Worm (Caenorhabditis elegans) whole organism, early embryonic: Measurements from ENCODE around the gene irld-51.

Source experiments
- B0310.2 ChIP-seq: sonication (generic microtip); optimal IDR thresholded peaks from 2 replicates; lab custom pipeline; 2016; ENCODE audit warnings: mild to moderate bottlenecking, missing genetic modification characterization, missing compliant biosample characterization
- F13C5.2 ChIP-seq: sonication (generic microtip); optimal IDR thresholded peaks from 2 replicates; lab custom pipeline; 2017; ENCODE audit warnings: mild to moderate bottlenecking, missing genetic modification characterization, inconsistent platforms, missing compliant biosample characterization
- aly-1 ChIP-seq: sonication (generic microtip); optimal IDR thresholded peaks from 2 replicates; lab custom pipeline; 2016; ENCODE audit warnings: missing genetic modification characterization, missing compliant biosample characterization
- ama-1 ChIP-seq: fragments of 150-350 bp; optimal IDR thresholded peaks from 2 replicates; lab custom pipeline; 2014
- ceh-13 ChIP-seq: fragments of 200-800 bp; sonication (Bioruptor generic); optimal IDR thresholded peaks from 2 replicates; lab custom pipeline; 2018; ENCODE audit warnings: mild to moderate bottlenecking, missing genetic modification characterization, missing compliant biosample characterization
- ceh-36 ChIP-seq: sonication (generic microtip); optimal IDR thresholded peaks from 2 replicates; lab custom pipeline; 2016; ENCODE audit warnings: missing genetic modification characterization, inconsistent platforms, missing compliant biosample characterization
- ets-7 ChIP-seq: sonication (generic microtip); optimal IDR thresholded peaks from 2 replicates; lab custom pipeline; 2016; ENCODE audit warnings: missing genotype, missing genetic modification characterization, missing compliant biosample characterization
- flt-1 ChIP-seq: fragments of 200-800 bp; sonication (Bioruptor generic); IDR thresholded peaks from 2 replicates; pipeline ENCODE4 v1.3.6; 2022; ENCODE audit warnings: missing genetic modification characterization, missing compliant biosample characterization
- hmbx-1 ChIP-seq: sonication (generic microtip); optimal IDR thresholded peaks from 2 replicates; lab custom pipeline; 2016; ENCODE audit warnings: mild to moderate bottlenecking, missing genetic modification characterization, missing compliant biosample characterization
- hmg-4 ChIP-seq: fragments of 200-800 bp; sonication (Bioruptor generic); optimal IDR thresholded peaks from 2 replicates; lab custom pipeline; 2018; ENCODE audit warnings: mild to moderate bottlenecking, missing genetic modification characterization, missing compliant biosample characterization
- hnd-1 ChIP-seq: sonication (generic microtip); optimal IDR thresholded peaks from 2 replicates; lab custom pipeline; 2016; ENCODE audit warnings: missing genetic modification characterization, missing compliant biosample characterization
- pes-1 ChIP-seq: fragments of 200-800 bp; sonication (Bioruptor generic); IDR thresholded peaks from 2 replicates; pipeline ENCODE4 v1.3.6; 2022; ENCODE audit warnings: missing genetic modification reagents, missing genetic modification characterization, missing compliant biosample characterization
- scrt-1 ChIP-seq: fragments of 200-800 bp; sonication (Bioruptor generic); IDR thresholded peaks from 2 replicates; pipeline ENCODE4 v1.3.6; 2022; ENCODE audit warnings: missing genetic modification characterization, missing compliant biosample characterization
- sea-1 ChIP-seq: fragments of 200-800 bp; sonication (Bioruptor generic); conservative IDR thresholded peaks from 2 replicates; pipeline ENCODE4 v1.3.6; 2022; ENCODE audit warnings: missing genetic modification characterization, missing compliant biosample characterization
- tbx-11 ChIP-seq: fragments of 200-800 bp; sonication (Bioruptor generic); IDR thresholded peaks from 2 replicates; pipeline ENCODE4 v1.3.6; 2022; ENCODE audit warnings: missing genetic modification characterization, missing compliant biosample characterization
- tbx-37 ChIP-seq: fragments of 200-800 bp; sonication (Bioruptor generic); conservative IDR thresholded peaks from 2 replicates; pipeline ENCODE4 v1.3.6; 2022; ENCODE audit warnings: missing genetic modification reagents, missing genetic modification characterization, missing compliant biosample characterization
- tra-4 ChIP-seq: sonication (generic microtip); optimal IDR thresholded peaks from 2 replicates; lab custom pipeline; 2017; ENCODE audit warnings: missing genetic modification characterization, missing compliant biosample characterization

irld-51 gene

DNA sequence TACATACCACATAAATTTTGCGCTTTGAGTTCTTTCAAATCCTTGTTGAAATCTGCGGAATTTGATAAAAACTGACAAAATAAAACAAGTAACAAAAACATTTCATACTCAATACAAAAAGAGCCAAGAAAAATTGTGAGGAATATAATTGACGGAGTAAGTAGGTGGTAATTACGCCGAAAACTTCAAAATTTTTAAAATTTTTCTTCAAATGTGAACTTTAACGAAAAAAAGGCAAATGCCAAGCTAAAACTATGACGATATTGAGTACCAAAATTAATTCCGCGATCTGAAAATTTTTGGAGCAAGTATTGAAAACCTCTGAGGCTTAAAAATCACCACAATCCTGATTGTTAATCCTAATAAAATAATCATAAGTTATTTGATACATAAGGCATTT lies at the start of gene irld-51:
irld-51 (minus strand) TSS at position 101 of the 400 bp plus-strand sequence.
- TF ChIP-seq tbx-11 (GFP tag; lab: Robert Waterston, UW) (no peak), F13C5.2 (tag; lab: Kevin White, UChicago) (no peak), hmg-4 (no peak), sea-1 (GFP tag; lab: Robert Waterston, UW) (no peak), ceh-36 (tag; lab: Kevin White, UChicago) (no peak), ama-1 (no peak), pes-1 (no peak), flt-1 (GFP tag; lab: Robert Waterston, UW) (no peak), ceh-13 (GFP tag; lab: Kevin White, UChicago) (no peak), tbx-37 (GFP tag; lab: Robert Waterston, UW) (no peak), hnd-1 (tag; lab: Kevin White, UChicago) (no peak)

DNA sequence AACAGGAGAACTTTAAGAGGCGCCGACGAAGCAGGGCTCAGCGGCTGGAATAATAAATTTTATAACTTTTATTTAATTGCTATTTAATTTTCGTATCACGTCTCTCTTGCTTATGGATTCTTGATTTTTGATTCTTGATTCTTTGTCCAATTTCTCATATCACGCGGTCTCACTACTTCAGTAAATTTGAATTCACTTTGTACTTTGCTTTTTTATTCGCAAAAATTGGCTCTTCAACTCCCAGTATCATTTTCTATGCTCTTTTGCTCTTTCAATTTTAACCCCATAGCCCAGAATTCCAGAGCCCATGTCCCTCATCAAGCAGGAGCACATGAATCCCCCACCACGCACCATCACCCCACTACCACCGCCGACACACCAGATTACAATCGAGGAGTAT lies 49.7 kb upstream of the irld-51 start, which contains the start of gene lido-10:
lido-10 (plus strand) TSS at position 301 of the 400 bp plus-strand sequence.
- TF ChIP-seq hmbx-1 (tag; lab: Kevin White, UChicago) (no peak), tbx-37 (GFP tag; lab: Robert Waterston, UW) (no peak), tbx-11 (GFP tag; lab: Robert Waterston, UW) (no peak), scrt-1 (no peak), F13C5.2 (tag; lab: Kevin White, UChicago) (no peak), hnd-1 (tag; lab: Kevin White, UChicago) (no peak), pes-1 (no peak), ama-1 (no peak), ets-7 (no peak), sea-1 (GFP tag; lab: Robert Waterston, UW) (no peak), tra-4 (tag; lab: Kevin White, UChicago) (no peak), aly-1 (tag; lab: Kevin White, UChicago) (no peak)

DNA sequence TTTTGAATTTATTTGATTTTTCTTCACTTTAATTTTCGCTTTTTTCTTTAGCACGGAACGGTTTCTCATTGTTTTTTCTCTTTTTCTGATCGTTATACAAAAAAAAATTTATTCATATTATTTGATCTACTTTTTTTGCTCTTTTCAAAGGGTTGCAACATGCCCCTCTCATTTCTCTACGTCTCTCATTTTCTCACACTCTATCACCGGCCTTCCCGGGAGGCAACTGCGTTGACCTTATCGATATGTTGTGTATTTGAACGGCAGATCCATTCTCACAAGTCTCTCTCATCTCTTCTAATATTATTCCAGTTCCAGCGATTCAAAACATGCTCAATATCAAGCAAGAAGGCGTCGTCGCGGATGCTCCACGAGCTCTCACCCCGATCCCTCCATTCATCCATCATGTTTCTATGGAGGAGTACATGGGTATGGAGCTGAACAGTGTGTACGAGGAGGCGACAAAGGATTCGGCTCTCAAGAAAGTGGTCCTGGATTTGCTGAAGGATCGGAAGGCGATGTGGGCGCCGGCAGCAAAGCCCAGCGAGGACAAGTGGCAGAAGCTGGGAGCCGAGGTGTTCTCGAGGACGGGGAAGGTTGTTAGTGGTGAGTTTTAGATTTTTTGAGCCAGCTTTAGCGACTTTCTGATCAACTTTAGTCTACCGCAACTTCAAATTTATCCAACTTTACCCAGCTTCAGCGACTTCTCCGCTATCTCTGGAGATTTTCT lies 48.2 kb upstream of the irld-51 start, which contains the start of gene lido-9:
lido-9 (plus strand) TSS at position 234 of the 730 bp plus-strand sequence.
- TF ChIP-seq tra-4 (tag; lab: Kevin White, UChicago) (no peak), ama-1 (peak; percentile 23), hnd-1 (tag; lab: Kevin White, UChicago) (no peak), F13C5.2 (tag; lab: Kevin White, UChicago) (no peak), pes-1 (no peak), ceh-36 (tag; lab: Kevin White, UChicago) (no peak), sea-1 (GFP tag; lab: Robert Waterston, UW) (0 out of 2 replicates have a peak, but pooled peaks have one; percentile 48), ets-7 (no peak), aly-1 (tag; lab: Kevin White, UChicago) (no peak), hmg-4 (no peak), tbx-37 (GFP tag; lab: Robert Waterston, UW) (no peak), hmbx-1 (tag; lab: Kevin White, UChicago) (no peak), B0310.2 (tag; lab: Kevin White, UChicago) (no peak), ceh-13 (GFP tag; lab: Kevin White, UChicago) (no peak), scrt-1 (peak; percentile 68), tbx-11 (GFP tag; lab: Robert Waterston, UW) (no peak), flt-1 (GFP tag; lab: Robert Waterston, UW) (no peak)

DNA sequence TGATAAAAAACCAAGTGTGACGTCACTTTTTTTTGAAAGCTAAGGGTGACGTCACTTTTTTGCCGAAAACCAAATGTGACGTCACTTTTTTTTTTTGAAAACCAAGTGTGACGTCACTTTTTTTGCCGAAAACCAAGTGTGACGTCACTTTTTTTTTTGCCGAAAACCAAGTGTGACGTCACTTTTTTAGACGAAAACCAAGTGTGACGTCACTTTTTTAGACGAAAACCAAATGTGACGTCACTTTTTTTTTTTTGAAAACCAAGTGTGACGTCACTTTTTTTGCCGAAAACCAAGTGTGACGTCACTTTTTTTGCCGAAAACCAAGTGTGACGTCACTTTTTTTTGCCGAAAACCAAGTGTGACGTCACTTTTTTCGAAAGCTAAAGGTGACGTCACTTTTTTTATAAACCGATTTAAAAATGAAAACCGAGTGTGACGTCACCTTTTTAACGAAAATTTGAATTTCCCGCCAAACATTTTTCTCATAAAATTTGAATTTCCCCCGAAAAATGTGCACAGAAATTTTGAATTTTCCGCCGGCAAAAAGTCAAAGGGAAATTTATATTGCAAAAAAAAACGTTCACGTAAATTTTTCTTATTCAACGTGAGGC lies 45.4 kb upstream of the irld-51 start:
- no peak for TF ChIP-seq flt-1 (GFP tag; lab: Robert Waterston, UW)
- no peak for TF ChIP-seq B0310.2 (tag; lab: Kevin White, UChicago)
- no peak for TF ChIP-seq hmg-4
- TF ChIP-seq tra-4 (tag; lab: Kevin White, UChicago), result no peak
- no peak for TF ChIP-seq ceh-13 (GFP tag; lab: Kevin White, UChicago)
- TF ChIP-seq tbx-37 (GFP tag; lab: Robert Waterston, UW), result no peak
- TF ChIP-seq tbx-11 (GFP tag; lab: Robert Waterston, UW), result no peak
- no peak for TF ChIP-seq ets-7
- TF ChIP-seq hmbx-1 (tag; lab: Kevin White, UChicago), result no peak
- no peak for TF ChIP-seq sea-1 (GFP tag; lab: Robert Waterston, UW)
- no peak for TF ChIP-seq scrt-1
- TF ChIP-seq F13C5.2 (tag; lab: Kevin White, UChicago), result no peak
- TF ChIP-seq ceh-36 (tag; lab: Kevin White, UChicago), result no peak

DNA sequence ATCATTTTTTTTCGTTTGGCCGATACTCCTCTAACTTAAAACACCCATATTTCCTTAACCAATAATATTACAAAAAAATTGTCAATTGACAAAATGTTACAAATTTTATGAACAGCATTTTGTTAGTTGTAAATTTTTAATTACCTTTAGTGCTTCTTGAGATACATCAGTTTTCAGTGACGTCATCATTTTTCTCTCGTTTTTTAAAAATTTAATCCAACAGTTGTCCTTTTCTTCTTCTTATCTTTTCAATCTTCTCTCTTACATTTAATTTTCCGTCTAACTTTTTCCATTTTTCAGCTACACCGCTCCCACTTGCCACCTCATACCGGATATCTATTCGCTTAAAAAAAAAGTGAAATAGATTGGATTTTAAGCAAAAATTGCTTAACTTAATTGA lies 44.2 kb upstream of the irld-51 start, which contains the start of gene lido-8:
lido-8 (plus strand) TSS at position 301 of the 400 bp plus-strand sequence.
- no peak for TF ChIP-seq pes-1
- TF ChIP-seq aly-1 (tag; lab: Kevin White, UChicago), result no peak
- no peak for TF ChIP-seq ets-7
- TF ChIP-seq tbx-37 (GFP tag; lab: Robert Waterston, UW), result no peak
- no peak for TF ChIP-seq hnd-1 (tag; lab: Kevin White, UChicago)
- no peak for TF ChIP-seq scrt-1
- no peak for TF ChIP-seq ama-1

DNA sequence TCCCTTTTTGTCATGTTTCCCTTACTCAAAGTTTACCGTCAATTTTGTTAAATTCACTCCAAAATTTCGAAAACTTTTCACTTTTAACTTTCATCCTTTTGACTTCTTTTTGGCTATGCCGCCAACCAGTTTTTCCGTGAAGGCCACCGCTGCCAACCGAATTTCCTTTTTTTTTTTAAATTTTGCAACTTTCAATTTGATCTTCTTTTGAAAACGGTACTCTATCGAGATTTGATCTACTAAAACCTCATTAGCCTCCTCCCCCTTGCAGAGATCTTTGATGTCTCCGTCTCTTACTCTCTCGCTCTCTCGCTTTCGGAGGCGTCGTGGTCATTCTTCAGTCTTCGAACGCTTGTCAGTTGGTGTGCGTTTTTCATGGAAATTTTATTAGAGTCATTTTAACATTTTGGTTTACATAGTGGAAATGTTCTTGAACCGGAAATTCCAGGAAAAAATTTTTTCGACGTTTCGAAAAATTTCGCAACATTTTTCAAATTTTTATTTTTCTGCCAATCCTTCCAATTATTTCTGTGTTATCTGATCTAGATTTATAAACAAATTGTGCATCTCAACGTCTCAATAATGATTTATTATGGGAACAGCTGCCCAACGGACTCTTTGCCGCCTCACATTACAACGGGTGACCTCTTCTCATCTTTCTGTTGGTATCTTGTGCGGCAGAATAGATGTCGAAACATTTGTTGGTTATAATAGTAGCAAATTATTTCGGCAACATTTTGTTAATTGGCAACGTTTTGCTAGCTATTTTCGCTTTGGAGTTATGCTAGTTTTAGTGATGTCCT lies 42.3 kb upstream of the irld-51 start:
- TF ChIP-seq hmg-4, result no peak
- TF ChIP-seq ceh-36 (tag; lab: Kevin White, UChicago), result no peak
- TF ChIP-seq hnd-1 (tag; lab: Kevin White, UChicago), result no peak
- no peak for TF ChIP-seq tra-4 (tag; lab: Kevin White, UChicago)
- TF ChIP-seq scrt-1, result no peak
- no peak for TF ChIP-seq ama-1
- no peak for TF ChIP-seq F13C5.2 (tag; lab: Kevin White, UChicago)
- no peak for TF ChIP-seq tbx-11 (GFP tag; lab: Robert Waterston, UW)
- no peak for TF ChIP-seq aly-1 (tag; lab: Kevin White, UChicago)
- TF ChIP-seq tbx-37 (GFP tag; lab: Robert Waterston, UW), result no peak
- TF ChIP-seq flt-1 (GFP tag; lab: Robert Waterston, UW), result no peak
- no peak for TF ChIP-seq pes-1
- TF ChIP-seq hmbx-1 (tag; lab: Kevin White, UChicago), result no peak
- TF ChIP-seq sea-1 (GFP tag; lab: Robert Waterston, UW), result no peak
- TF ChIP-seq B0310.2 (tag; lab: Kevin White, UChicago), result no peak
